Worm (Caenorhabditis elegans) whole organism, L4 larva: Measurements from ENCODE around the gene ins-35.

Source experiments
- D1046.2 ChIP-seq: fragments of 200-800 bp; sonication (Bioruptor generic); IDR thresholded peaks from 2 replicates; pipeline ENCODE4 v1.3.6; 2022; ENCODE audit warnings: missing genetic modification characterization, missing compliant biosample characterization
- F10B5.3 ChIP-seq: sonication (generic microtip); optimal IDR thresholded peaks from 2 replicates; lab custom pipeline; 2016; ENCODE audit warnings: mild to moderate bottlenecking, missing genetic modification characterization, missing compliant biosample characterization
- R02D3.7 ChIP-seq: fragments of 150-350 bp; sonication (generic microtip); optimal IDR thresholded peaks from 3 replicates; lab custom pipeline; 2014; ENCODE audit warnings: missing biosample characterization, missing genetic modification characterization
- T20F7.1 ChIP-seq: fragments of 200-800 bp; sonication (Bioruptor generic); optimal IDR thresholded peaks from 2 replicates; lab custom pipeline; 2018; ENCODE audit warnings: mild to moderate bottlenecking, missing genetic modification characterization, missing compliant biosample characterization
- Y105C5A.15 ChIP-seq: fragments of 200-800 bp; sonication (Bioruptor generic); IDR thresholded peaks from 2 replicates; pipeline ENCODE4 v1.3.6; 2022; ENCODE audit warnings: missing genetic modification characterization, missing compliant biosample characterization
- Y48G9A.11 ChIP-seq: fragments of 200-800 bp; sonication (Bioruptor generic); IDR thresholded peaks from 2 replicates; pipeline ENCODE4 v1.3.6; 2022; ENCODE audit warnings: missing genetic modification reagents, missing genetic modification characterization, missing compliant biosample characterization
- Y75B8A.6 ChIP-seq: fragments of 200-800 bp; sonication (Bioruptor generic); IDR thresholded peaks from 2 replicates; pipeline ENCODE4 v1.3.6; 2022; ENCODE audit warnings: missing genetic modification reagents, missing genetic modification characterization, missing compliant biosample characterization
- ama-1 ChIP-seq: fragments of 150-350 bp; optimal IDR thresholded peaks from 2 replicates; lab custom pipeline; 2014; ENCODE audit warnings: inconsistent platforms, mixed read lengths
- arid-1 ChIP-seq: fragments of 200-800 bp; sonication (Bioruptor generic); conservative IDR thresholded peaks from 2 replicates; pipeline ENCODE4 v1.3.6; 2022; ENCODE audit warnings: missing genetic modification reagents, missing genetic modification characterization, missing compliant biosample characterization
- attf-4 ChIP-seq: sonication (generic microtip); optimal IDR thresholded peaks from 3 replicates; lab custom pipeline; 2017; ENCODE audit warnings: missing biosample characterization, missing genetic modification characterization
- ceh-28 ChIP-seq: fragments of 150-350 bp; optimal IDR thresholded peaks from 2 replicates; lab custom pipeline; 2014; ENCODE audit warnings: missing biosample characterization, missing genetic modification reagents, missing genetic modification characterization
- ceh-82 ChIP-seq: sonication (generic microtip); optimal IDR thresholded peaks from 2 replicates; lab custom pipeline; 2017; ENCODE audit warnings: missing biosample characterization, missing genetic modification characterization
- ces-1 ChIP-seq: fragments of 150-350 bp; sonication (generic microtip); optimal IDR thresholded peaks from 4 replicates; lab custom pipeline; 2014; ENCODE audit warnings: missing biosample characterization, missing genetic modification reagents, missing genetic modification characterization
- cey-2 ChIP-seq: sonication (generic microtip); optimal IDR thresholded peaks from 3 replicates; lab custom pipeline; 2017; ENCODE audit warnings: missing genetic modification characterization, mild to moderate bottlenecking, missing compliant biosample characterization, antibody characterized with exemption, borderline replicate concordance; ENCODE audit not compliant: insufficient read depth
- daf-19 ChIP-seq: fragments of 200-800 bp; sonication (Bioruptor generic); conservative IDR thresholded peaks from 2 replicates; pipeline ENCODE4 v1.3.6; 2022; ENCODE audit warnings: missing genetic modification characterization, missing compliant biosample characterization
- daf-8 ChIP-seq: fragments of 200-800 bp; sonication (Bioruptor generic); IDR thresholded peaks from 2 replicates; pipeline ENCODE4 v1.3.6; 2022; ENCODE audit warnings: missing genetic modification characterization, missing compliant biosample characterization
- dmd-9 ChIP-seq: fragments of 200-800 bp; sonication (Bioruptor generic); IDR thresholded peaks from 2 replicates; pipeline ENCODE4 v1.3.6; 2022; ENCODE audit warnings: missing genetic modification reagents, missing genetic modification characterization, missing compliant biosample characterization
- dve-1 ChIP-seq: sonication (generic microtip); optimal IDR thresholded peaks from 2 replicates; lab custom pipeline; 2017; ENCODE audit warnings: antibody characterized with exemption, mild to moderate bottlenecking, missing genetic modification characterization, missing compliant biosample characterization; ENCODE audit not compliant: insufficient read depth
- fkh-10 ChIP-seq: fragments of 150-350 bp; optimal IDR thresholded peaks from 2 replicates; lab custom pipeline; 2014; ENCODE audit warnings: missing biosample characterization, missing genetic modification reagents, missing genetic modification characterization
- gei-8 ChIP-seq: fragments of 200-800 bp; sonication (Bioruptor generic); optimal IDR thresholded peaks from 2 replicates; lab custom pipeline; 2018; ENCODE audit warnings: mild to moderate bottlenecking, missing genetic modification characterization, missing compliant biosample characterization
- jun-1 ChIP-seq: fragments of 150-350 bp; optimal IDR thresholded peaks from 2 replicates; lab custom pipeline; 2014; ENCODE audit warnings: missing biosample characterization, missing genetic modification reagents, missing genetic modification characterization
- lin-1 ChIP-seq: fragments of 200-800 bp; sonication (Bioruptor generic); IDR thresholded peaks from 2 replicates; pipeline ENCODE4 v1.3.6; 2022; ENCODE audit warnings: missing genetic modification reagents, missing genetic modification characterization, missing compliant biosample characterization
- lin-38 ChIP-seq: fragments of 200-800 bp; sonication (Bioruptor generic); IDR thresholded peaks from 2 replicates; pipeline ENCODE4 v1.3.6; 2022; ENCODE audit warnings: missing genetic modification reagents, missing genetic modification characterization, missing compliant biosample characterization
- lir-3 ChIP-seq: sonication (generic microtip); optimal IDR thresholded peaks from 2 replicates; lab custom pipeline; 2016; ENCODE audit warnings: mild to moderate bottlenecking, missing genetic modification characterization, missing compliant biosample characterization
- madf-5 ChIP-seq, 2 experiments: fragments of 200-800 bp; sonication (Bioruptor generic); IDR thresholded peaks; 2 replicates each; pipeline ENCODE4 v1.3.6; 2022; ENCODE audit warnings: missing compliant biosample characterization in 2 of 2, missing genetic modification characterization in 2 of 2
- mdl-1 ChIP-seq, 2 experiments: fragments of 150-350 bp in 1 of 2; sonication (generic microtip) in 1 of 2; optimal IDR thresholded peaks; 2 replicates each; lab custom pipeline; 2014 to 2017; ENCODE audit warnings: missing biosample characterization in 2 of 2, missing genetic modification characterization in 2 of 2
- mep-1 ChIP-seq: fragments of 150-350 bp; sonication (generic microtip); optimal IDR thresholded peaks from 3 replicates; lab custom pipeline; 2014; ENCODE audit warnings: missing biosample characterization, missing genetic modification characterization
- mxl-2 ChIP-seq: fragments of 200-800 bp; sonication (Bioruptor generic); conservative IDR thresholded peaks from 2 replicates; pipeline ENCODE4 v1.3.6; 2022; ENCODE audit warnings: missing genetic modification reagents, missing genetic modification characterization, missing compliant biosample characterization
- nhr-102 ChIP-seq: sonication (generic microtip); optimal IDR thresholded peaks from 2 replicates; lab custom pipeline; 2016; ENCODE audit warnings: mild to moderate bottlenecking, missing genetic modification characterization, moderate library complexity, missing compliant biosample characterization
- nhr-11 ChIP-seq: fragments of 150-350 bp; optimal IDR thresholded peaks from 2 replicates; lab custom pipeline; 2014; ENCODE audit warnings: missing biosample characterization, missing genetic modification characterization
- nhr-111 ChIP-seq: fragments of 200-800 bp; sonication (Bioruptor generic); optimal IDR thresholded peaks from 2 replicates; lab custom pipeline; 2018; ENCODE audit warnings: mild to moderate bottlenecking, missing genetic modification characterization, missing compliant biosample characterization
- nhr-237 ChIP-seq: sonication (generic microtip); optimal IDR thresholded peaks from 2 replicates; lab custom pipeline; 2017; ENCODE audit warnings: missing biosample characterization, missing genetic modification characterization
- nhr-25 ChIP-seq: sonication (generic microtip); optimal IDR thresholded peaks from 2 replicates; lab custom pipeline; 2017; ENCODE audit warnings: missing genetic modification characterization, mild to moderate bottlenecking, missing compliant biosample characterization, antibody characterized with exemption, moderate library complexity, borderline replicate concordance; ENCODE audit not compliant: insufficient read depth
- nhr-28 ChIP-seq: fragments of 150-350 bp; optimal IDR thresholded peaks from 2 replicates; lab custom pipeline; 2014; ENCODE audit warnings: missing biosample characterization, missing genetic modification characterization
- nhr-42 ChIP-seq: fragments of 200-800 bp; sonication (Bioruptor generic); IDR thresholded peaks from 2 replicates; pipeline ENCODE4 v1.3.6; 2022; ENCODE audit warnings: missing genetic modification characterization, missing compliant biosample characterization
- nhr-48 ChIP-seq: sonication (generic microtip); optimal IDR thresholded peaks from 2 replicates; lab custom pipeline; 2016; ENCODE audit warnings: mild to moderate bottlenecking, missing genetic modification characterization, missing compliant biosample characterization
- pha-4 ChIP-seq, 2 experiments: fragments of 150-350 bp in 1 of 2; fragments of 200-800 bp in 1 of 2; sonication (Bioruptor generic) in 1 of 2; IDR thresholded peaks in 1 of 2; optimal IDR thresholded peaks in 1 of 2; 2 replicates each; pipeline versions ENCODE4 v1.3.6 to Lab custom; 2014 to 2022; ENCODE audit warnings: missing genetic modification characterization in 2 of 2, missing genetic modification reagents in 2 of 2, missing biosample characterization in 1 of 2, missing compliant biosample characterization in 1 of 2
- rbr-2 ChIP-seq: sonication (generic microtip); optimal IDR thresholded peaks from 2 replicates; lab custom pipeline; 2016; ENCODE audit warnings: missing genotype, missing genetic modification characterization, missing compliant biosample characterization
- saeg-2 ChIP-seq: fragments of 200-800 bp; sonication (Bioruptor generic); IDR thresholded peaks from 2 replicates; pipeline ENCODE4 v1.3.6; 2022; ENCODE audit warnings: missing genetic modification reagents, missing genetic modification characterization, missing compliant biosample characterization
- set-16 ChIP-seq: fragments of 200-800 bp; sonication (Bioruptor generic); IDR thresholded peaks from 2 replicates; pipeline ENCODE4 v1.3.6; 2022; ENCODE audit warnings: missing genetic modification reagents, missing genetic modification characterization, missing compliant biosample characterization
- snpc-4 ChIP-seq: fragments of 150-350 bp; optimal IDR thresholded peaks from 2 replicates; lab custom pipeline; 2014; ENCODE audit warnings: missing biosample characterization, missing genetic modification characterization
- spr-1 ChIP-seq: sonication (generic microtip); optimal IDR thresholded peaks from 2 replicates; lab custom pipeline; 2016; ENCODE audit warnings: mild to moderate bottlenecking, missing genetic modification characterization, missing compliant biosample characterization
- tag-97 ChIP-seq: fragments of 200-800 bp; sonication (Bioruptor generic); IDR thresholded peaks from 2 replicates; pipeline ENCODE4 v1.3.6; 2022; ENCODE audit warnings: missing genetic modification characterization, missing compliant biosample characterization
- tra-1 ChIP-seq: fragments of 200-800 bp; sonication (Bioruptor generic); IDR thresholded peaks from 2 replicates; pipeline ENCODE4 v1.3.6; 2022; ENCODE audit warnings: missing genetic modification reagents, missing genetic modification characterization, missing compliant biosample characterization
- unc-130 ChIP-seq: sonication (generic microtip); optimal IDR thresholded peaks from 2 replicates; lab custom pipeline; 2016; ENCODE audit warnings: missing genetic modification reagents, missing genetic modification characterization, missing compliant biosample characterization
- unc-62 ChIP-seq, 3 experiments: fragments of 150-350 bp in 1 of 3; sonication (generic microtip); optimal IDR thresholded peaks in 2 of 3; peaks in 1 of 3; 1 replicate in 1 of 3; 2 replicates in 2 of 3; lab custom pipeline; 2014 to 2017; ENCODE audit warnings: missing biosample characterization in 3 of 3, missing genetic modification characterization in 3 of 3, missing genetic modification reagents in 3 of 3, missing genotype in 1 of 3
- zfp-2 ChIP-seq: sonication (generic microtip); optimal IDR thresholded peaks from 2 replicates; lab custom pipeline; 2016; ENCODE audit warnings: mild to moderate bottlenecking, missing genetic modification characterization, missing compliant biosample characterization
- zfp-3 ChIP-seq: fragments of 200-800 bp; sonication (Bioruptor generic); conservative IDR thresholded peaks from 2 replicates; pipeline ENCODE4 v1.3.6; 2022; ENCODE audit warnings: missing genetic modification reagents, missing genetic modification characterization, missing compliant biosample characterization
- zip-11 ChIP-seq: fragments of 200-800 bp; sonication (Bioruptor generic); IDR thresholded peaks from 2 replicates; pipeline ENCODE4 v1.3.6; 2022; ENCODE audit warnings: missing genetic modification characterization, missing compliant biosample characterization
- zip-2 ChIP-seq: fragments of 150-350 bp; optimal IDR thresholded peaks from 2 replicates; lab custom pipeline; 2014; ENCODE audit warnings: missing biosample characterization, missing genetic modification characterization
- ztf-7 ChIP-seq: fragments of 150-350 bp; optimal IDR thresholded peaks from 2 replicates; lab custom pipeline; 2014; ENCODE audit warnings: missing biosample characterization, missing genetic modification characterization

ins-35 gene

ce11 chrV:20412225-20412624 is 36.9 kb downstream of the ins-35 start (continued):
- TF ChIP-seq Y105C5A.15 (no peak), nhr-111 (GFP tag; lab: Kevin White, UChicago) (no peak), nhr-11 (no peak), zip-2 (tag; lab: Kevin White, UChicago) (no peak), arid-1 (GFP tag; lab: Robert Waterston, UW) (no peak), ztf-7 (tag; lab: Kevin White, UChicago) (no peak), T20F7.1 (GFP tag; lab: Kevin White, UChicago) (peak; percentile 29), tra-1 (GFP tag; lab: Robert Waterston, UW) (0 out of 2 replicates have a peak, but pooled peaks have one; percentile 67), mep-1 (tag; lab: Kevin White, UChicago) (peak; percentile 5), attf-4 (tag; lab: Kevin White, UChicago) (no peak), nhr-25 (tag; lab: Kevin White, UChicago) (no peak), pha-4 (GFP tag; IDR thresholded peaks at IDR 0.05; lab: Robert Waterston, UW) (peak; percentile 29; the same call in 1 of the 2 replicates), pha-4 (tag; optimal IDR thresholded peaks at IDR 0.05; lab: Kevin White, UChicago) (no peak), zfp-3 (GFP tag; lab: Robert Waterston, UW) (no peak), ces-1 (no peak), spr-1 (tag; lab: Kevin White, UChicago) (no peak), cey-2 (tag; lab: Kevin White, UChicago) (no peak), lin-38 (no peak), Y48G9A.11 (no peak), dmd-9 (GFP tag; lab: Robert Waterston, UW) (no peak), D1046.2 (GFP tag; lab: Robert Waterston, UW) (no peak), snpc-4 (tag; lab: Kevin White, UChicago) (no peak), lir-3 (no peak), rbr-2 (tag; lab: Kevin White, UChicago) (no peak), tag-97 (GFP tag; lab: Robert Waterston, UW) (no peak), mdl-1 (tag; optimal IDR thresholded peaks at IDR 0.05; lab: Kevin White, UChicago) (peak in 1 of 2 experiments; percentile 0), jun-1 (tag; lab: Kevin White, UChicago) (no peak), Y75B8A.6 (GFP tag; lab: Robert Waterston, UW) (0 out of 2 replicates have a peak, but pooled peaks have one; percentile 19), nhr-102 (tag; lab: Kevin White, UChicago) (peak; percentile 23), ceh-28 (tag; lab: Kevin White, UChicago) (no peak), nhr-48 (peak; percentile 51), unc-62 (GFP tag; optimal IDR thresholded peaks at IDR 0.05 in 1 of 2; lab: Kevin White, UChicago) (peak in 1 of 2 experiments; percentile 55), unc-62 (tag; optimal IDR thresholded peaks at IDR 0.05; lab: Kevin White, UChicago) (no peak), ama-1 (lab: Kevin White, UChicago) (no peak), zip-11 (GFP tag; lab: Robert Waterston, UW) (no peak), nhr-42 (GFP tag; lab: Robert Waterston, UW) (no peak), saeg-2 (no peak), dve-1 (tag; lab: Kevin White, UChicago) (peak; percentile 79), unc-130 (GFP tag; lab: Kevin White, UChicago) (no peak), madf-5 (GFP tag; IDR thresholded peaks at IDR 0.05; lab: Robert Waterston, UW) (no peak), daf-19 (GFP tag; lab: Robert Waterston, UW) (no peak), mxl-2 (GFP tag; lab: Robert Waterston, UW) (no peak), R02D3.7 (tag; lab: Kevin White, UChicago) (no peak), nhr-237 (tag; lab: Kevin White, UChicago) (no peak), set-16 (GFP tag; lab: Robert Waterston, UW) (no peak), F10B5.3 (tag; lab: Kevin White, UChicago) (no peak), gei-8 (GFP tag; lab: Kevin White, UChicago) (no peak), fkh-10 (GFP tag; lab: Kevin White, UChicago) (no peak), zfp-2 (no peak), daf-8 (GFP tag; lab: Robert Waterston, UW) (no peak), ceh-82 (no peak), lin-1 (GFP tag; lab: Robert Waterston, UW) (peak; percentile 76), nhr-28 (tag; lab: Kevin White, UChicago) (peak; percentile 76)
